Fruit fly (Drosophila melanogaster) S2 (cell line): ENCODE data around the gene CG14260.

ENCODE experiments used
- CG8478 ChIP-seq: fragments of >200 bp; optimal IDR thresholded peaks from 2 replicates; lab custom pipeline; 2018
- CTCF ChIP-seq, 2 experiments: fragments of >200 bp; optimal IDR thresholded peaks; 2 replicates each; lab custom pipeline; 2018

DNA sequence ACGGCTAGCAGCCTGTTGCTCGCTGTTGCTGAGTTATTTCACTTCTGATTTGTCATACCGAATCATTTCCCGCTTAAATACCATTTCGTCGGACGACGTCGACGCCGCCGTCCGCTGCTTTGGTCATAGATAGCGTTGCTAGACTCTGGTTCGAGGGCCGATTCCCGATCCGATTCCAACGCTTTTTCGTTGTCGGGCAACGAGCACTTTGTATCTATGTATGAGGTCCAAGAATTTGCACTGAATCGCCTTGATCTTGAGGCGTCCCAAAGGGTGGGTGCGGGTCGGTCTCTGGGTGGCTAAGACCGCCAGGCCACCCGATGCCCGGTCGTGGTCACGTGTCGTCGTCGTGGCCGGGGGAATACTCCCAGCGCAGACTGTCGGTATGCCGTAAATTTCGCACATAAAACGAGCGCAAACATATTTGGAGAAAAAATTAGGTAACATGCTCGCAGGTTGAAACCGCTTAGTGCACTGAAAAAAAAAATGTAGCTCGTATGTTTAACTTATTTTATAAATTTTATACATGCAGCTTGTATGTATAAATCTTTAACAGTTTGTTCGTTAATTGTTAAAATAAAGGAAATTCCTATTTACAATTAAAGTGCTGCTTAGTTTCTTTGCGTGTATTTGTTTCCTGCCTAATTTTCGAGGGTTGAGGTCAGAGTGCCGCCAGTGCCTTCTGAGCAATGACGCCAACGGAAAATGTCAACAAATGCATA, 27.1 kb downstream of the CG14260 start, which contains the start of gene CG3348:
- TF ChIP-seq CTCF (optimal IDR thresholded peaks at IDR 0.05; lab: Kevin White, UChicago): no peak
- TF ChIP-seq CG8478 (lab: Kevin White, UChicago): no peak
